Worm (Caenorhabditis elegans) whole organism, young adult: ENCODE measurements around the gene prde-1.

ENCODE experiments used
- B0035.1 ChIP-seq: sonication (generic microtip); optimal IDR thresholded peaks from 2 replicates; lab custom pipeline; 2016; ENCODE audit warnings: missing genetic modification characterization, mild to moderate bottlenecking, missing compliant biosample characterization, missing genotype, missing genetic modification reagents
- D2030.7 ChIP-seq: fragments of 200-800 bp; sonication (Bioruptor generic); IDR thresholded peaks from 2 replicates; pipeline ENCODE4 v1.3.6; 2022; ENCODE audit warnings: missing genetic modification reagents, missing genetic modification characterization, missing compliant biosample characterization
- F22D6.2 ChIP-seq: sonication (generic microtip); optimal IDR thresholded peaks from 2 replicates; lab custom pipeline; 2016; ENCODE audit warnings: mild to moderate bottlenecking, missing genetic modification characterization, missing compliant biosample characterization
- F52B5.7 ChIP-seq: sonication (generic microtip); optimal IDR thresholded peaks from 2 replicates; lab custom pipeline; 2016; ENCODE audit warnings: mild to moderate bottlenecking, missing genetic modification characterization, missing compliant biosample characterization
- F55B11.4 ChIP-seq: sonication (generic microtip); optimal IDR thresholded peaks from 2 replicates; lab custom pipeline; 2016; ENCODE audit warnings: missing compliant biosample characterization, missing genetic modification characterization, borderline replicate concordance; ENCODE audit not compliant: insufficient read depth
- F57A8.1 ChIP-seq: fragments of 200-800 bp; sonication (Bioruptor generic); optimal IDR thresholded peaks from 2 replicates; lab custom pipeline; 2018; ENCODE audit warnings: mild to moderate bottlenecking, missing genetic modification characterization, moderate library complexity, missing compliant biosample characterization
- F57C9.4 ChIP-seq: sonication (generic microtip); optimal IDR thresholded peaks from 2 replicates; lab custom pipeline; 2017; ENCODE audit warnings: mild to moderate bottlenecking, missing genetic modification characterization, missing compliant biosample characterization
- K12H6.12 ChIP-seq: fragments of 200-800 bp; sonication (Bioruptor generic); optimal IDR thresholded peaks from 2 replicates; lab custom pipeline; 2018; ENCODE audit warnings: mild to moderate bottlenecking, missing genetic modification characterization, missing compliant biosample characterization
- T26A5.8 ChIP-seq: sonication (generic microtip); optimal IDR thresholded peaks from 2 replicates; lab custom pipeline; 2016; ENCODE audit warnings: missing genetic modification characterization, missing compliant biosample characterization
- Y53F4B.3 ChIP-seq: fragments of 200-800 bp; sonication (Bioruptor generic); IDR thresholded peaks from 2 replicates; pipeline ENCODE4 v1.3.6; 2022; ENCODE audit warnings: missing genetic modification reagents, missing genetic modification characterization, missing compliant biosample characterization
- Y53G8AR.9 ChIP-seq: fragments of 200-800 bp; sonication (Bioruptor generic); conservative IDR thresholded peaks from 2 replicates; pipeline ENCODE4 v1.3.6; 2022; ENCODE audit warnings: missing genetic modification reagents, missing genetic modification characterization, missing compliant biosample characterization
- Y79H2A.3 ChIP-seq: fragments of 200-800 bp; sonication (Bioruptor generic); conservative IDR thresholded peaks from 2 replicates; pipeline ENCODE4 v1.3.6; 2022; ENCODE audit warnings: missing genetic modification reagents, missing genetic modification characterization, missing compliant biosample characterization
- ama-1 ChIP-seq, 3 experiments: fragments of 150-350 bp in 1 of 3; sonication (generic microtip) in 2 of 3; optimal IDR thresholded peaks; 2 replicates each; lab custom pipeline; 2014 to 2018; ENCODE audit warnings: missing biosample characterization in 2 of 3, missing genetic modification characterization in 2 of 3, missing genetic modification reagents in 2 of 3
- aptf-3 ChIP-seq: fragments of 200-800 bp; sonication (Bioruptor generic); IDR thresholded peaks from 2 replicates; pipeline ENCODE4 v1.3.6; 2022; ENCODE audit warnings: missing genetic modification characterization, missing compliant biosample characterization
- ceh-100 ChIP-seq: fragments of 200-800 bp; sonication (Bioruptor generic); IDR thresholded peaks from 2 replicates; pipeline ENCODE4 v1.3.6; 2022; ENCODE audit warnings: missing genetic modification reagents, missing genetic modification characterization, missing compliant biosample characterization
- ceh-40 ChIP-seq: fragments of 200-800 bp; sonication (Bioruptor generic); IDR thresholded peaks from 2 replicates; pipeline ENCODE4 v1.3.6; 2022; ENCODE audit warnings: missing genetic modification characterization, missing compliant biosample characterization
- ceh-58 ChIP-seq: fragments of 200-800 bp; sonication (Bioruptor generic); IDR thresholded peaks from 2 replicates; pipeline ENCODE4 v1.3.6; 2022; ENCODE audit warnings: missing genetic modification characterization, missing compliant biosample characterization
- ceh-91 ChIP-seq: fragments of 200-800 bp; sonication (Bioruptor generic); IDR thresholded peaks from 2 replicates; pipeline ENCODE4 v1.3.6; 2022; ENCODE audit warnings: missing genetic modification reagents, missing genetic modification characterization, missing compliant biosample characterization
- chd-7 ChIP-seq: sonication (generic microtip); optimal IDR thresholded peaks from 2 replicates; lab custom pipeline; 2016; ENCODE audit warnings: mild to moderate bottlenecking, missing genetic modification characterization, moderate library complexity, missing compliant biosample characterization
- dpl-1 ChIP-seq: fragments of 150-350 bp; optimal IDR thresholded peaks from 2 replicates; lab custom pipeline; 2014; ENCODE audit warnings: missing biosample characterization, missing genetic modification reagents, missing genetic modification characterization
- efl-1 ChIP-seq: fragments of 150-350 bp; optimal IDR thresholded peaks from 2 replicates; lab custom pipeline; 2014; ENCODE audit warnings: missing biosample characterization, missing genetic modification reagents, missing genetic modification characterization
- egl-18 ChIP-seq: fragments of 200-800 bp; sonication (Bioruptor generic); IDR thresholded peaks from 2 replicates; pipeline ENCODE4 v1.3.6; 2022; ENCODE audit warnings: missing genetic modification reagents, missing genetic modification characterization, missing compliant biosample characterization
- egrh-3 ChIP-seq: fragments of 200-800 bp; sonication (Bioruptor generic); IDR thresholded peaks from 2 replicates; pipeline ENCODE4 v1.3.6; 2022; ENCODE audit warnings: missing genetic modification reagents, missing genetic modification characterization, missing compliant biosample characterization
- ekl-4 ChIP-seq: fragments of 200-800 bp; sonication (Bioruptor generic); IDR thresholded peaks from 2 replicates; pipeline ENCODE4 v1.3.6; 2022; ENCODE audit warnings: missing genetic modification reagents, missing genetic modification characterization, missing compliant biosample characterization
- hlh-12 ChIP-seq: sonication (generic microtip); optimal IDR thresholded peaks from 2 replicates; lab custom pipeline; 2016; ENCODE audit warnings: missing genetic modification characterization, missing compliant biosample characterization
- hlh-26 ChIP-seq: fragments of 200-800 bp; sonication (Bioruptor generic); conservative IDR thresholded peaks from 2 replicates; pipeline ENCODE4 v1.3.6; 2022; ENCODE audit warnings: missing genetic modification reagents, missing genetic modification characterization, missing compliant biosample characterization
- hmg-1.2 ChIP-seq: fragments of 200-800 bp; sonication (Bioruptor generic); IDR thresholded peaks from 2 replicates; pipeline ENCODE4 v1.3.6; 2022; ENCODE audit warnings: missing genetic modification reagents, missing genetic modification characterization, missing compliant biosample characterization
- hsf-1 ChIP-seq: fragments of 200-800 bp; sonication (Bioruptor generic); IDR thresholded peaks from 2 replicates; pipeline ENCODE4 v1.3.6; 2022; ENCODE audit warnings: missing genetic modification reagents, missing genetic modification characterization, missing compliant biosample characterization
- let-607 ChIP-seq, 2 experiments: fragments of 200-800 bp in 1 of 2; sonication (Bioruptor generic) in 1 of 2; sonication (generic microtip) in 1 of 2; optimal IDR thresholded peaks; 2 replicates each; lab custom pipeline; 2016 to 2018; ENCODE audit warnings: mild to moderate bottlenecking in 2 of 2, missing compliant biosample characterization in 2 of 2, missing genetic modification characterization in 2 of 2, moderate library complexity in 2 of 2, missing genotype in 1 of 2
- lin-35 ChIP-seq, 3 experiments: fragments of 150-350 bp in 2 of 3; sonication (generic microtip) in 1 of 3; optimal IDR thresholded peaks; 2 replicates each; lab custom pipeline; 2014 to 2018; ENCODE audit warnings: missing biosample characterization in 3 of 3, missing genetic modification characterization in 3 of 3, missing genetic modification reagents in 3 of 3
- lin-40 ChIP-seq: sonication (generic microtip); optimal IDR thresholded peaks from 2 replicates; lab custom pipeline; 2016; ENCODE audit warnings: missing genetic modification characterization, mild to moderate bottlenecking, missing compliant biosample characterization, missing genotype, missing genetic modification reagents
- lsy-27 ChIP-seq: sonication (generic microtip); optimal IDR thresholded peaks from 2 replicates; lab custom pipeline; 2017; ENCODE audit warnings: missing genetic modification characterization, mild to moderate bottlenecking, missing compliant biosample characterization, antibody characterized with exemption, missing genotype, borderline replicate concordance; ENCODE audit not compliant: insufficient read depth
- madf-3 ChIP-seq: fragments of 200-800 bp; sonication (Bioruptor generic); IDR thresholded peaks from 2 replicates; pipeline ENCODE4 v1.3.6; 2022; ENCODE audit warnings: missing genetic modification reagents, missing genetic modification characterization, missing compliant biosample characterization
- mes-4 ChIP-seq: sonication (generic microtip); optimal IDR thresholded peaks from 2 replicates; lab custom pipeline; 2016; ENCODE audit warnings: missing genotype, missing genetic modification characterization, missing compliant biosample characterization
- mxl-1 ChIP-seq: sonication (generic microtip); optimal IDR thresholded peaks from 2 replicates; lab custom pipeline; 2016; ENCODE audit warnings: missing genetic modification characterization, missing compliant biosample characterization
- nfya-2 ChIP-seq: fragments of 200-800 bp; sonication (Bioruptor generic); IDR thresholded peaks from 2 replicates; pipeline ENCODE4 v1.3.6; 2022; ENCODE audit warnings: missing genetic modification reagents, missing genetic modification characterization, missing compliant biosample characterization
- nhr-179 ChIP-seq: sonication (generic microtip); optimal IDR thresholded peaks from 2 replicates; lab custom pipeline; 2016; ENCODE audit warnings: mild to moderate bottlenecking, missing genetic modification characterization, missing compliant biosample characterization
- pbrm-1 ChIP-seq: fragments of 200-800 bp; sonication (Bioruptor generic); IDR thresholded peaks from 2 replicates; pipeline ENCODE4 v1.3.6; 2022; ENCODE audit warnings: missing genetic modification reagents, missing genetic modification characterization, missing compliant biosample characterization
- snpc-1.1 ChIP-seq: sonication (generic microtip); optimal IDR thresholded peaks from 2 replicates; lab custom pipeline; 2017; ENCODE audit warnings: missing genetic modification characterization, mild to moderate bottlenecking, missing compliant biosample characterization, antibody characterized with exemption, moderate library complexity, missing genotype, missing genetic modification reagents; ENCODE audit not compliant: insufficient read depth
- snpc-1.3 ChIP-seq: sonication (generic microtip); optimal IDR thresholded peaks from 2 replicates; lab custom pipeline; 2017; ENCODE audit warnings: missing genetic modification characterization, mild to moderate bottlenecking, missing compliant biosample characterization, antibody characterized with exemption, moderate library complexity, missing genotype, missing genetic modification reagents; ENCODE audit not compliant: insufficient read depth
- snpc-3.4 ChIP-seq: sonication (generic microtip); optimal IDR thresholded peaks from 2 replicates; lab custom pipeline; 2017; ENCODE audit warnings: missing genetic modification characterization, mild to moderate bottlenecking, missing compliant biosample characterization, antibody characterized with exemption, moderate library complexity, missing genotype, missing genetic modification reagents
- sptf-2 ChIP-seq: fragments of 200-800 bp; sonication (Bioruptor generic); optimal IDR thresholded peaks from 2 replicates; lab custom pipeline; 2018; ENCODE audit warnings: mild to moderate bottlenecking, missing genetic modification characterization, missing compliant biosample characterization
- tbp1 ChIP-seq: fragments of 200-800 bp; sonication (Bioruptor generic); optimal IDR thresholded peaks from 2 replicates; lab custom pipeline; 2018; ENCODE audit warnings: mild to moderate bottlenecking, missing genetic modification characterization, missing compliant biosample characterization
- tlf-1 ChIP-seq: fragments of 200-800 bp; sonication (Bioruptor generic); optimal IDR thresholded peaks from 2 replicates; lab custom pipeline; 2018; ENCODE audit warnings: mild to moderate bottlenecking, missing genetic modification characterization, missing compliant biosample characterization
- ztf-18 ChIP-seq: sonication (generic microtip); optimal IDR thresholded peaks from 2 replicates; lab custom pipeline; 2016; ENCODE audit warnings: missing genotype, mild to moderate bottlenecking, missing genetic modification characterization, missing compliant biosample characterization

Gene prde-1

DNA sequence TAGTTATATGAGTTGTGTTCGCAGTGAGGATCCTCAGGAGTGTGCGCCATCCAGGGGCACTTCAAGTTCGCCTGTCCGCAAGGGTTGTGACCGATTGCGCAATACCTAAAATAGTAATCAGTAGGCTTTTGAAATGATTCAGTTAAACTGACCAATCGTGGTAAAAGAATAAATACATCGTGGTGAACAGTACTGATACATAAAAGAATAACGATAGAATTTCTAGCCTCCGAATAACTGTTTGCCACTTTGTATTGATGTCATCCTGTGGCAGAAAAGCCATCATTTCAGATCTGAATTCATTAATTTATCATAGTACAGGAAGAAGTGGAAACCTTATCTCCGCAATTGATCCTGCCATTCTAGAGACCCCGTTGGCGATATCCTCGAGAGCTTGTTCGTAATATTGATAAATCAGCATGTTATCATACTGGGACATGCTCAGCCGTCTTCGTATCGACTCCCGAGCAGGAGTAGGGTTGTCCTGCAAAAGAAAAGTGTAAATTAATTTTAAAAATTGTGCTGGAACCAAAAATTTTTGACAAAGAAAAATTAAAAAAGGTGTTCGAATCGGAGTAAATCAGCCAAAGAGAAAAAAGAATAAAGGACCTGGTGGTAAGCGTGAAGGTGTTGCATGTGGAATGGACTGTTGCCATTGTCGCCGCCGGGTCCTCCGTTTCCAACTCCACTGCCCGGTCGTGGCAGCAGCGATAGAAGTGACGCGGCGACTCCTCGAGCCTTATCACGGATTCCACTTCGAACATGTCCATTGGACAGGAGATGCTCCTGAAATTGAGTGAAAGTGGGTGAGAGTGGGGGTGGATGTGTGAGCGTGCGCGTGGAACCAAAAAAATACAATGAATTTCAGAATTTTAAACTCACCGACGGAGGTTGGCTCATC lies 24.9 kb upstream of the prde-1 start (continued):
- no peak for TF ChIP-seq ama-1 (optimal IDR thresholded peaks at IDR 0.05; lab: Kevin White, UChicago)
- no peak for TF ChIP-seq ama-1 (GFP tag; optimal IDR thresholded peaks at IDR 0.05; lab: Kevin White, UChicago)
- no peak for TF ChIP-seq egrh-3 (GFP tag; lab: Robert Waterston, UW)
- TF ChIP-seq B0035.1 = no peak
- TF ChIP-seq F57C9.4 (tag; lab: Kevin White, UChicago) = no peak
- peak; percentile 77 for TF ChIP-seq hsf-1 (GFP tag; lab: Robert Waterston, UW)
- no peak for TF ChIP-seq Y79H2A.3 (GFP tag; lab: Robert Waterston, UW)
- TF ChIP-seq F52B5.7 = no peak
- no peak for TF ChIP-seq snpc-1.3 (tag; lab: Kevin White, UChicago)
- TF ChIP-seq Y53F4B.3 = no peak
- peak; percentile 81 for TF ChIP-seq ekl-4 (GFP tag; lab: Robert Waterston, UW)
- TF ChIP-seq pbrm-1 (GFP tag; lab: Robert Waterston, UW) = peak; percentile 7; the same call in 1 of the 2 replicates
- no peak for TF ChIP-seq nhr-179 (tag; lab: Kevin White, UChicago)
- TF ChIP-seq lin-35 (GFP tag; optimal IDR thresholded peaks at IDR 0.05; lab: Kevin White, UChicago) = peak in 1 of 3 experiments; percentile 32
- TF ChIP-seq snpc-1.1 = no peak
- peak; percentile 50 for TF ChIP-seq ztf-18
- TF ChIP-seq madf-3 (GFP tag; lab: Robert Waterston, UW) = peak; percentile 87; the same call in 1 of the 2 replicates
- no peak for TF ChIP-seq dpl-1 (GFP tag; lab: Kevin White, UChicago)
- 0 out of 2 replicates have a peak, but pooled peaks have one; percentile 1 for TF ChIP-seq ceh-40 (GFP tag; lab: Robert Waterston, UW)
- no peak for TF ChIP-seq mes-4
- TF ChIP-seq mxl-1 (tag; lab: Kevin White, UChicago) = no peak
- TF ChIP-seq tbp1 (GFP tag; lab: Kevin White, UChicago) = peak; percentile 41
- no peak for TF ChIP-seq hmg-1.2 (GFP tag; lab: Robert Waterston, UW)
- no peak for TF ChIP-seq nfya-2 (GFP tag; lab: Robert Waterston, UW)
- no peak for TF ChIP-seq aptf-3 (GFP tag; lab: Robert Waterston, UW)
- TF ChIP-seq F57A8.1 (GFP tag; lab: Kevin White, UChicago) = no peak
- peak; percentile 46; the same call in 1 of the 2 replicates for TF ChIP-seq Y53G8AR.9
- TF ChIP-seq let-607 (tag; optimal IDR thresholded peaks at IDR 0.05; lab: Kevin White, UChicago) = no peak
- TF ChIP-seq chd-7 (tag; lab: Kevin White, UChicago) = no peak
- TF ChIP-seq ceh-58 (GFP tag; lab: Robert Waterston, UW) = 0 out of 2 replicates have a peak, but pooled peaks have one; percentile 27
- no peak for TF ChIP-seq egl-18
- no peak for TF ChIP-seq ceh-91 (GFP tag; lab: Robert Waterston, UW)
- TF ChIP-seq F55B11.4 (tag; lab: Kevin White, UChicago) = no peak
- TF ChIP-seq efl-1 (GFP tag; lab: Kevin White, UChicago) = no peak
- peak; percentile 34 for TF ChIP-seq tlf-1
- TF ChIP-seq snpc-3.4 = no peak
- TF ChIP-seq sptf-2 = no peak
- TF ChIP-seq lin-40 (tag; lab: Kevin White, UChicago) = no peak
- 0 out of 2 replicates have a peak, but pooled peaks have one; percentile 65 for TF ChIP-seq hlh-26 (GFP tag; lab: Robert Waterston, UW)
- TF ChIP-seq F22D6.2 (tag; lab: Kevin White, UChicago) = no peak
- no peak for TF ChIP-seq T26A5.8 (tag; lab: Kevin White, UChicago)
- TF ChIP-seq K12H6.12 (tag; lab: Kevin White, UChicago) = no peak
- TF ChIP-seq ceh-100 (GFP tag; lab: Robert Waterston, UW) = peak; percentile 28; the same call in 1 of the 2 replicates
- no peak; the same call in 1 of the 2 replicates for TF ChIP-seq D2030.7
- TF ChIP-seq lsy-27 (tag; lab: Kevin White, UChicago) = no peak
- TF ChIP-seq hlh-12 (tag; lab: Kevin White, UChicago) = no peak
